Fruit fly (Drosophila melanogaster) whole organism, embryonic: ENCODE measurements around the gene CG3704.

Experiments used
- BEAF-32 ChIP-seq: fragments of 200-800 bp; sonication (Bioruptor generic); optimal IDR thresholded peaks from 3 replicates; lab custom pipeline; 2017; ENCODE audit warnings: missing biosample characterization, missing genetic modification characterization, mild to moderate bottlenecking, moderate library complexity, missing genetic modification reagents
- C15 ChIP-seq: fragments of 200-800 bp; sonication (Bioruptor generic); IDR thresholded peaks from 3 replicates; pipeline ENCODE4 v1.3.6; 2022; ENCODE audit warnings: missing biosample characterization, missing genetic modification characterization
- CG10543 ChIP-seq: fragments of 200-800 bp; sonication (Bioruptor generic); optimal IDR thresholded peaks from 3 replicates; lab custom pipeline; 2017; ENCODE audit warnings: missing biosample characterization, mild to moderate bottlenecking, missing genetic modification characterization, moderate library complexity
- CG10959 ChIP-seq: fragments of 200-800 bp; sonication (Bioruptor generic); IDR thresholded peaks from 2 replicates; pipeline ENCODE4 v1.3.6; 2022; ENCODE audit warnings: missing biosample characterization, missing genetic modification characterization
- CG10979 ChIP-seq: fragments of 200-800 bp; sonication (Bioruptor generic); optimal IDR thresholded peaks from 2 replicates; lab custom pipeline; 2018; ENCODE audit warnings: missing biosample characterization, mild to moderate bottlenecking, missing genetic modification characterization, moderate library complexity
- CG11723 ChIP-seq: fragments of 200-800 bp; sonication (Bioruptor generic); optimal IDR thresholded peaks from 2 replicates; lab custom pipeline; 2017; ENCODE audit warnings: missing biosample characterization, mild to moderate bottlenecking, missing genetic modification characterization
- CG12236 ChIP-seq: fragments of 200-800 bp; sonication (Bioruptor generic); optimal IDR thresholded peaks from 2 replicates; lab custom pipeline; 2016; ENCODE audit warnings: missing biosample characterization, missing genetic modification characterization
- CG12659 ChIP-seq: fragments of 200-800 bp; sonication (Bioruptor generic); optimal IDR thresholded peaks from 3 replicates; lab custom pipeline; 2017; ENCODE audit warnings: mild to moderate bottlenecking, missing biosample characterization, missing genetic modification reagents, missing genetic modification characterization
- CG13123 ChIP-seq: fragments of 200-800 bp; sonication (Bioruptor generic); optimal IDR thresholded peaks from 2 replicates; lab custom pipeline; 2016; ENCODE audit warnings: missing biosample characterization, missing genetic modification characterization
- CG13287 ChIP-seq: fragments of 200-800 bp; sonication (Bioruptor generic); IDR thresholded peaks from 2 replicates; pipeline ENCODE4 v1.3.6; 2022; ENCODE audit warnings: missing biosample characterization, missing genetic modification characterization; ENCODE audit not compliant: partially characterized antibody
- CG16813 ChIP-seq: fragments of 200-800 bp; sonication (Bioruptor generic); IDR thresholded peaks from 3 replicates; pipeline ENCODE4 v1.3.6; 2022; ENCODE audit warnings: missing biosample characterization, missing genetic modification characterization; ENCODE audit not compliant: partially characterized antibody
- CG17385 ChIP-seq: fragments of 200-800 bp; sonication (Bioruptor generic); optimal IDR thresholded peaks from 3 replicates; lab custom pipeline; 2018; ENCODE audit warnings: missing biosample characterization, mild to moderate bottlenecking, missing genetic modification characterization
- CG31388 ChIP-seq: fragments of 200-800 bp; sonication (Bioruptor generic); optimal IDR thresholded peaks from 2 replicates; lab custom pipeline; 2016; ENCODE audit warnings: missing biosample characterization, missing genetic modification characterization
- CG32772 ChIP-seq: fragments of 200-800 bp; sonication (Bioruptor generic); IDR thresholded peaks from 2 replicates; pipeline ENCODE4 v1.3.6; 2022; ENCODE audit warnings: missing biosample characterization, missing genetic modification characterization
- CG4328 ChIP-seq: fragments of 200-800 bp; sonication (Bioruptor generic); optimal IDR thresholded peaks from 3 replicates; lab custom pipeline; 2017; ENCODE audit warnings: missing biosample characterization, missing genetic modification reagents, missing genetic modification characterization
- CG7271 ChIP-seq: fragments of 200-800 bp; sonication (Bioruptor generic); optimal IDR thresholded peaks from 2 replicates; lab custom pipeline; 2018; ENCODE audit warnings: missing biosample characterization, mild to moderate bottlenecking, missing genetic modification characterization, moderate library complexity
- CG7839 ChIP-seq: fragments of 200-800 bp; sonication (Bioruptor generic); optimal IDR thresholded peaks from 3 replicates; lab custom pipeline; 2018; ENCODE audit warnings: missing biosample characterization, mild to moderate bottlenecking, missing genetic modification characterization, moderate library complexity
- CG8765 ChIP-seq: fragments of 200-800 bp; sonication (Bioruptor generic); IDR thresholded peaks from 2 replicates; pipeline ENCODE4 v1.3.6; 2022; ENCODE audit warnings: missing biosample characterization, missing genetic modification characterization
- CG9437 ChIP-seq: fragments of 200-800 bp; sonication (Bioruptor generic); optimal IDR thresholded peaks from 2 replicates; lab custom pipeline; 2018; ENCODE audit warnings: missing biosample characterization, mild to moderate bottlenecking, missing genetic modification characterization
- CHES-1-like ChIP-seq: fragments of 200-800 bp; sonication (Bioruptor generic); optimal IDR thresholded peaks from 2 replicates; lab custom pipeline; 2016; ENCODE audit warnings: missing biosample characterization, missing genetic modification characterization
- Deaf1 ChIP-seq: fragments of 200-800 bp; optimal IDR thresholded peaks from 3 replicates; lab custom pipeline; 2019; ENCODE audit warnings: missing biosample characterization, mild to moderate bottlenecking, missing genetic modification characterization, moderate library complexity
- HLHmδ ChIP-seq: fragments of 200-800 bp; sonication (Bioruptor generic); optimal IDR thresholded peaks from 2 replicates; lab custom pipeline; 2018; ENCODE audit warnings: missing biosample characterization, mild to moderate bottlenecking, missing genetic modification characterization, moderate library complexity
- HmgZ ChIP-seq: fragments of 200-800 bp; sonication (Bioruptor generic); optimal IDR thresholded peaks from 2 replicates; lab custom pipeline; 2018; ENCODE audit warnings: missing biosample characterization, mild to moderate bottlenecking, missing genetic modification characterization
- Hr3 ChIP-seq: fragments of 200-800 bp; sonication (Bioruptor generic); optimal IDR thresholded peaks from 3 replicates; lab custom pipeline; 2016; ENCODE audit warnings: missing biosample characterization, missing genetic modification characterization
- Mes4 ChIP-seq: fragments of 200-800 bp; sonication (Bioruptor generic); optimal IDR thresholded peaks from 2 replicates; lab custom pipeline; 2016; ENCODE audit warnings: missing biosample characterization, missing genetic modification characterization
- Opbp ChIP-seq: fragments of 200-800 bp; sonication (Bioruptor generic); IDR thresholded peaks from 3 replicates; pipeline ENCODE4 v1.3.6; 2022; ENCODE audit warnings: missing biosample characterization, missing genetic modification characterization; ENCODE audit not compliant: partially characterized antibody
- Ptx1 ChIP-seq: fragments of 200-800 bp; sonication (Bioruptor generic); IDR thresholded peaks from 2 replicates; pipeline ENCODE4 v1.3.6; 2022; ENCODE audit warnings: missing biosample characterization, missing genetic modification characterization
- Scr ChIP-seq: fragments of 200-800 bp; sonication (Bioruptor generic); IDR thresholded peaks from 2 replicates; pipeline ENCODE4 v1.3.6; 2022; ENCODE audit warnings: missing biosample characterization, missing genetic modification characterization; ENCODE audit not compliant: partially characterized antibody
- Sin3A ChIP-seq: fragments of >200 bp; optimal IDR thresholded peaks from 2 replicates; lab custom pipeline; 2018
- YL-1 ChIP-seq: fragments of 200-800 bp; sonication (Bioruptor generic); optimal IDR thresholded peaks from 3 replicates; lab custom pipeline; 2017; ENCODE audit warnings: missing biosample characterization, mild to moderate bottlenecking, missing genetic modification characterization
- al ChIP-seq: fragments of 200-800 bp; sonication (Bioruptor generic); IDR thresholded peaks from 2 replicates; pipeline ENCODE4 v1.3.6; 2022; ENCODE audit warnings: missing biosample characterization, missing genetic modification characterization
- ash1 ChIP-seq: fragments of 200-800 bp; sonication (Bioruptor generic); optimal IDR thresholded peaks from 2 replicates; lab custom pipeline; 2018; ENCODE audit warnings: missing biosample characterization, mild to moderate bottlenecking, missing genetic modification characterization
- br ChIP-seq: fragments of >200 bp; optimal IDR thresholded peaks from 2 replicates; lab custom pipeline; 2017
- cato ChIP-seq: fragments of 200-800 bp; sonication (Bioruptor generic); optimal IDR thresholded peaks from 2 replicates; lab custom pipeline; 2016; ENCODE audit warnings: missing biosample characterization, missing genetic modification characterization, borderline replicate concordance
- danr ChIP-seq: fragments of 200-800 bp; sonication (Bioruptor generic); IDR thresholded peaks from 2 replicates; pipeline ENCODE4 v1.3.6; 2022; ENCODE audit warnings: missing biosample characterization, missing genetic modification characterization
- dm ChIP-seq: fragments of 200-800 bp; sonication (Bioruptor generic); optimal IDR thresholded peaks from 3 replicates; lab custom pipeline; 2016; ENCODE audit warnings: missing biosample characterization, missing genetic modification characterization
- jumu ChIP-seq: fragments of 200-800 bp; sonication (Bioruptor generic); optimal IDR thresholded peaks from 3 replicates; lab custom pipeline; 2016; ENCODE audit warnings: missing biosample characterization, missing genetic modification characterization
- kay ChIP-seq: fragments of 200-800 bp; sonication (Bioruptor generic); optimal IDR thresholded peaks from 2 replicates; lab custom pipeline; 2016; ENCODE audit warnings: missing biosample characterization, missing genetic modification characterization
- ken ChIP-seq: fragments of 200-800 bp; sonication (Bioruptor generic); IDR thresholded peaks from 3 replicates; pipeline ENCODE4 v1.3.6; 2022; ENCODE audit warnings: missing biosample characterization, missing genetic modification characterization
- klu ChIP-seq: fragments of 200-800 bp; sonication (Bioruptor generic); IDR thresholded peaks from 2 replicates; pipeline ENCODE4 v1.3.6; 2022; ENCODE audit warnings: missing biosample characterization, missing genetic modification characterization
- lbe ChIP-seq: fragments of 200-800 bp; sonication (Bioruptor generic); optimal IDR thresholded peaks from 2 replicates; lab custom pipeline; 2016; ENCODE audit warnings: missing biosample characterization, mild to moderate bottlenecking, missing genetic modification characterization
- lov ChIP-seq, 2 experiments: fragments of 200-800 bp in 1 of 2; fragments of >200 bp in 1 of 2; sonication (Bioruptor generic) in 1 of 2; IDR thresholded peaks in 1 of 2; optimal IDR thresholded peaks in 1 of 2; 2 replicates in 1 of 2; 3 replicates in 1 of 2; pipeline versions ENCODE4 v1.3.6 to Lab custom; 2017 to 2022; ENCODE audit warnings: missing biosample characterization in 1 of 2, missing genetic modification characterization in 1 of 2
- pros ChIP-seq: fragments of 200-800 bp; sonication (Bioruptor generic); optimal IDR thresholded peaks from 3 replicates; lab custom pipeline; 2019; ENCODE audit warnings: missing biosample characterization, mild to moderate bottlenecking, missing genetic modification characterization, moderate library complexity
- pum ChIP-seq: fragments of 200-800 bp; sonication (Bioruptor generic); optimal IDR thresholded peaks from 2 replicates; lab custom pipeline; 2016; ENCODE audit warnings: missing biosample characterization, missing genetic modification characterization
- ranshi ChIP-seq: fragments of 200-800 bp; sonication (Bioruptor generic); IDR thresholded peaks from 2 replicates; pipeline ENCODE4 v1.3.6; 2022; ENCODE audit warnings: missing biosample characterization, missing genetic modification characterization
- sens ChIP-seq: fragments of 200-800 bp; sonication (Bioruptor generic); peaks from one replicate; lab custom pipeline; 2016; ENCODE audit warnings: missing biosample characterization, missing genetic modification characterization
- sob ChIP-seq: fragments of 200-800 bp; sonication (Bioruptor generic); IDR thresholded peaks from 2 replicates; pipeline ENCODE4 v1.3.6; 2022; ENCODE audit warnings: missing biosample characterization, missing genetic modification characterization
- stwl ChIP-seq: fragments of 200-800 bp; sonication (Bioruptor generic); optimal IDR thresholded peaks from 3 replicates; lab custom pipeline; 2018; ENCODE audit warnings: missing biosample characterization, mild to moderate bottlenecking, missing genetic modification characterization, moderate library complexity
- tna ChIP-seq: fragments of 200-800 bp; sonication (Bioruptor generic); IDR thresholded peaks from 2 replicates; pipeline ENCODE4 v1.3.6; 2022; ENCODE audit warnings: missing biosample characterization, missing genetic modification characterization; ENCODE audit not compliant: partially characterized antibody
- trem ChIP-seq: fragments of 200-800 bp; optimal IDR thresholded peaks from 3 replicates; lab custom pipeline; 2019; ENCODE audit warnings: missing biosample characterization, mild to moderate bottlenecking, missing genetic modification characterization, moderate library complexity
- wdn ChIP-seq: fragments of 200-800 bp; sonication (Bioruptor generic); IDR thresholded peaks from 2 replicates; pipeline ENCODE4 v1.3.6; 2022; ENCODE audit warnings: missing biosample characterization, missing genetic modification characterization
- zen2 ChIP-seq: fragments of 200-800 bp; sonication (Bioruptor generic); IDR thresholded peaks from 3 replicates; pipeline ENCODE4 v1.3.6; 2022; ENCODE audit warnings: missing biosample characterization, missing genetic modification characterization; ENCODE audit not compliant: partially characterized antibody

The CG3704 gene

DNA sequence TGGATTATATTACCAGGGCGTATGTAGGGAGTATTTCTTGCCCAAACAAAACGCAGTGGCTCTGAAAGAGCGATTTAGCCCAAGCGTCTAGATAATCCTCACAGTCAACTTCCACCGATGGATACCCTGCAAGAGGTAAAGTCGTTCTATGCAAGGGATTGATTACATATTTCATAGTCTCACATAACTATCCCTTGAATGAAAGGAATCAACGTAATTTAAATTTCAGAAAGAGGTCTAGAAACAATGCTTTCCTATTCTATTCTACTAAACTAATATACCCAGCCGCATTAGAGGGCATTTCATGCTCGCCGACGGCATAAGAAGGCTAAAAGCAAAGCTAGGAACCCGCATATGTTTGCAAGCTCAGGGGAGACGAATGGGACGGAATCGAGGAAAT, 26.2 kb upstream of the CG3704 start (continued):
- TF ChIP-seq BEAF-32 (GFP tag; lab: Kevin White, UChicago) (no peak), YL-1 (GFP tag; lab: Kevin White, UChicago) (no peak), sob (GFP tag; lab: Robert Waterston, UW) (no peak), ken (0 out of 3 replicates have a peak, but pooled peaks have one; percentile 37), CHES-1-like (GFP tag; lab: Kevin White, UChicago) (no peak), Hr3 (GFP tag; lab: Kevin White, UChicago) (no peak), CG12659 (peak; percentile 34), CG32772 (GFP tag; lab: Robert Waterston, UW) (peak; percentile 31; the same call in 1 of the 2 replicates), zen2 (no peak), tna (GFP tag; lab: Robert Waterston, UW) (no peak), HLHmδ (GFP tag; lab: Kevin White, UChicago) (no peak), Opbp (GFP tag; lab: Robert Waterston, UW) (no peak), CG9437 (GFP tag; lab: Kevin White, UChicago) (no peak), CG4328 (no peak), C15 (GFP tag; lab: Robert Waterston, UW) (no peak), kay (GFP tag; lab: Kevin White, UChicago) (no peak), CG10543 (GFP tag; lab: Kevin White, UChicago) (no peak), Ptx1 (GFP tag; lab: Robert Waterston, UW) (peak; percentile 57), CG12236 (GFP tag; lab: Kevin White, UChicago) (no peak), CG31388 (GFP tag; lab: Kevin White, UChicago) (no peak), al (GFP tag; lab: Robert Waterston, UW) (no peak), klu (GFP tag; lab: Robert Waterston, UW) (no peak), cato (no peak), CG17385 (peak; percentile 19), CG13123 (no peak), CG16813 (GFP tag; lab: Robert Waterston, UW) (no peak), lov (optimal IDR thresholded peaks at IDR 0.05; lab: Kevin White, UChicago) (no peak), lov (GFP tag; IDR thresholded peaks at IDR 0.05; lab: Robert Waterston, UW) (no peak), trem (tag; lab: Kevin White, UChicago) (no peak), CG10979 (no peak), CG7839 (tag; lab: Kevin White, UChicago) (peak; percentile 63), HmgZ (no peak), CG8765 (GFP tag; lab: Robert Waterston, UW) (no peak), pum (GFP tag; lab: Kevin White, UChicago) (no peak), Mes4 (GFP tag; lab: Kevin White, UChicago) (no peak), pros (GFP tag; lab: Kevin White, UChicago) (no peak), lbe (GFP tag; lab: Kevin White, UChicago) (no peak), Deaf1 (tag; lab: Kevin White, UChicago) (no peak), CG10959 (GFP tag; lab: Robert Waterston, UW) (no peak), stwl (no peak), wdn (GFP tag; lab: Robert Waterston, UW) (no peak), jumu (GFP tag; lab: Kevin White, UChicago) (no peak), CG11723 (GFP tag; lab: Kevin White, UChicago) (no peak), Scr (no peak), ranshi (peak; percentile 33; the same call in 1 of the 2 replicates), br (lab: Kevin White, UChicago) (no peak), danr (GFP tag; lab: Robert Waterston, UW) (no peak), ash1 (GFP tag; lab: Kevin White, UChicago) (no peak), Sin3A (no peak), dm (no peak), sens (GFP tag; lab: Kevin White, UChicago) (peak; percentile 86), CG7271 (no peak), CG13287 (GFP tag; lab: Robert Waterston, UW) (no peak)
